Fruit fly (Drosophila melanogaster): ENCODE measurements around the gene Ref1.

Ref1 gene

DNA sequence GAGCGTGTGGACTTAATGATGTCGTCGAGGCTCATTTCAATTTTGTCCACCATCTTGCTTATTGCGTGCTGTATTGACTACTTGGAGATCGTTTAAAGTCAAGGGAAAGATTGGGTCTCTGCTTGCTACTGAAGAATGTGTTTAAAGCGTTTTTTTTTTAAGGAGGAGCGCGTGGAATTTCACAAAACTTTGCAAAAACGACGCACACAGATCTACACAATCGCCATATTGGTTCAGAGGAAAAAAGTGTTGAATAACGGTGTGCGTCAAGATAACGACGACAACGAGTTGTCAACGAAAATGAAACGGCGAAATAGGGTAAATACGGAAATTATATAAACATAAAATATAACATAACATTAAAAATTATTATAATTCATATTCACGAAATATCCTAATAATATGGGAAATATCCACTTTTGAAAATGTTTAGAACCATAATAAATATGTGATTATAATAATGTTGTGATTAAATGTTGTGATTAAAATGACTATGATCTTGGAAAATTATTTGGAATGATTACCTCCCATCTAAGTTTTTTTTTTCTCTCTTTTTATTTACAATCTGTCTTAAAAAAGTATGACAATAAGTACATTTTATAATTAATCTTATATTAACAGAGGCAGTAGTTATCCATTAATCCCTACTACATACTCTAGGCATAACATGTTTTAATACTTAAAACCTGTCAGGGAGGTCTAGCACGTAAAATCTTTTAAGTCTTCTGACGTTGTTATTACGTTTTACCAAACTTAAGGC is at the start of gene Ref1 (continued):
- TF ChIP-seq CG3995 (GFP tag; optimal IDR thresholded peaks at IDR 0.05) (peak; percentile 14), pfk (GFP tag; optimal IDR thresholded peaks at IDR 0.05) (peak; percentile 92), CG1024 (GFP tag; IDR thresholded peaks at IDR 0.05) (peak; percentile 93)

- no peak for TF ChIP-seq CG10959 (GFP tag; IDR thresholded peaks at IDR 0.05)
- TF ChIP-seq CG2875 (GFP tag; optimal IDR thresholded peaks at IDR 0.05) = no peak
- peak; percentile 77 for TF ChIP-seq CG42726 (GFP tag; IDR thresholded peaks at IDR 0.05; ENCODE audit: partially characterized antibody)
- TF ChIP-seq bcd (GFP tag; optimal IDR thresholded peaks at IDR 0.05) = no peak
- TF ChIP-seq CG15601 (tag; optimal IDR thresholded peaks at IDR 0.05) = no peak
- TF ChIP-seq Med (GFP tag) = peak; percentile 88
- peak; percentile 80 for TF ChIP-seq tna (GFP tag; IDR thresholded peaks at IDR 0.05; ENCODE audit: partially characterized antibody)
- no peak for TF ChIP-seq MESR4 (GFP tag; optimal IDR thresholded peaks at IDR 0.05)
- peak; percentile 13; the same call in 1 of the 2 replicates for TF ChIP-seq MBD-R2 (GFP tag; IDR thresholded peaks at IDR 0.05)
- TF ChIP-seq dm (GFP tag; optimal IDR thresholded peaks at IDR 0.05) = no peak
- TF ChIP-seq TFAM (GFP tag; optimal IDR thresholded peaks at IDR 0.05) = no peak
- peak; percentile 79 for TF ChIP-seq Bgb (GFP tag; IDR thresholded peaks at IDR 0.05; ENCODE audit: partially characterized antibody)
- no peak for TF ChIP-seq kah (GFP tag; optimal IDR thresholded peaks at IDR 0.05)
- TF ChIP-seq amos (GFP tag; IDR thresholded peaks at IDR 0.05; ENCODE audit: partially characterized antibody) = peak; percentile 78
- peak; percentile 28 for TF ChIP-seq mirr (GFP tag; optimal IDR thresholded peaks at IDR 0.05)
- TF ChIP-seq Hand (GFP tag; optimal IDR thresholded peaks at IDR 0.05) = no peak
- peak; percentile 22 for TF ChIP-seq CG12769 (tag; optimal IDR thresholded peaks at IDR 0.05)
- TF ChIP-seq CG14860 (GFP tag; IDR thresholded peaks at IDR 0.05; ENCODE audit: partially characterized antibody) = peak; percentile 80
- no peak for TF ChIP-seq dmrt99B (tag; optimal IDR thresholded peaks at IDR 0.05)
- TF ChIP-seq CG15269 (tag; optimal IDR thresholded peaks at IDR 0.05) = no peak
- TF ChIP-seq yki (optimal IDR thresholded peaks at IDR 0.05) = no peak
- no peak for TF ChIP-seq CG4282 (GFP tag; optimal IDR thresholded peaks at IDR 0.05)
- peak; percentile 63; the same call in 2 of the 3 replicates for TF ChIP-seq CG7963 (GFP tag; IDR thresholded peaks at IDR 0.05; ENCODE audit: partially characterized antibody)
- TF ChIP-seq caup (GFP tag; optimal IDR thresholded peaks at IDR 0.05; ENCODE audit: severe bottlenecking) = no peak
- peak; percentile 71 for TF ChIP-seq CG10543 (GFP tag; optimal IDR thresholded peaks at IDR 0.05)
- no peak for TF ChIP-seq Hmr (GFP tag; optimal IDR thresholded peaks at IDR 0.05)
- no peak for TF ChIP-seq CG18764 (GFP tag; optimal IDR thresholded peaks at IDR 0.05)
- TF ChIP-seq dpn (GFP tag; optimal IDR thresholded peaks at IDR 0.05) = no peak
- no peak for TF ChIP-seq ken (GFP tag; IDR thresholded peaks at IDR 0.05)
- TF ChIP-seq zen (tag; optimal IDR thresholded peaks at IDR 0.05) = no peak
- TF ChIP-seq CG16863 (GFP tag; optimal IDR thresholded peaks at IDR 0.05) = no peak
- no peak for TF ChIP-seq Xbp1 (GFP tag; optimal IDR thresholded peaks at IDR 0.05)
- no peak for TF ChIP-seq CG2678 (tag; optimal IDR thresholded peaks at IDR 0.05)
- no peak for TF ChIP-seq ac (GFP tag; optimal IDR thresholded peaks at IDR 0.05)
- TF ChIP-seq CG9797 (GFP tag; optimal IDR thresholded peaks at IDR 0.05) = no peak
- no peak for TF ChIP-seq CG32772 (GFP tag; IDR thresholded peaks at IDR 0.05)
- peak; percentile 67 for TF ChIP-seq ato (GFP tag; IDR thresholded peaks at IDR 0.05; ENCODE audit: partially characterized antibody)
- TF ChIP-seq vnd (GFP tag; IDR thresholded peaks at IDR 0.05; ENCODE audit: partially characterized antibody) = peak; percentile 59; the same call in 1 of the 3 replicates
- no peak for TF ChIP-seq gfzf (GFP tag; optimal IDR thresholded peaks at IDR 0.05)
- no peak for TF ChIP-seq CG9215 (GFP tag; IDR thresholded peaks at IDR 0.05)
- no peak for TF ChIP-seq CG15696 (tag; optimal IDR thresholded peaks at IDR 0.05)
- no peak for TF ChIP-seq CG14441 (GFP tag; IDR thresholded peaks at IDR 0.05)
These were observed 49.3 kb upstream of the Ref1 start, which contains the start of gene CG31248 for dm6 chr3R:7129280-7130069. CG31248 (plus strand) TSS chr3R:7129320.

All from whole organism, embryonic.